Worm (Caenorhabditis elegans): ENCODE data around the gene K09E9.4.

K09E9.4 gene

DNA sequence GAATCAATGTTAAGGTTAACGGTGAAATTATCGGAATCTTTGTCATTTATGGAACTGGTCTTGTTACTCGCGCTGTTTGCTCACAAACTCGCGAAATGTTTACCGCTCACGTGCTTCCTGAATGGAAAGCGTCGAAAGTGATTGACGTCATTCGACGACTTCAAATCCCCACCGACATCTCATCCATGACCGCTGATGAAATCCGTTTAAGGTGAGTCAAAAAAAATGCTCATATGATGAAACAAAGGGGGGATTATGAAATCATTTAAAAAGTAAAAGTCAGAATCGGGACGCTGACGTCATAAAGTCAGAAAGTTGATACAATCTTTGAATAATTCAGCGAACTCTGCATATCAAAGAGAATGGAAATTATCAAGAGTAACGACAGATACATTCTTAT is 21.6 kb downstream of the K09E9.4 start (continued):
- TF ChIP-seq ets-5 (GFP tag; IDR thresholded peaks at IDR 0.05) (no peak), lin-14 (GFP tag; optimal IDR thresholded peaks at IDR 0.05) (peak; percentile 54), jun-1 (tag; optimal IDR thresholded peaks at IDR 0.05) (no peak), nhr-19 (GFP tag; conservative IDR thresholded peaks at IDR 0.05) (no peak), elt-3 (tag; optimal IDR thresholded peaks at IDR 0.05) (no peak), snu-23 (GFP tag; optimal IDR thresholded peaks at IDR 0.05) (no peak), ceh-82 (tag; optimal IDR thresholded peaks at IDR 0.05) (no peak), nhr-12 (tag; optimal IDR thresholded peaks at IDR 0.05) (no peak), fkh-4 (tag; optimal IDR thresholded peaks at IDR 0.05; ENCODE audit: borderline replicate concordance) (no peak), xbp-1 (tag; optimal IDR thresholded peaks at IDR 0.05) (no peak), nhr-77 (tag; optimal IDR thresholded peaks at IDR 0.05) (no peak), nhr-47 (tag; optimal IDR thresholded peaks at IDR 0.05) (peak; percentile 57), pax-3 (tag; optimal IDR thresholded peaks at IDR 0.05) (no peak), sptf-1 (tag; optimal IDR thresholded peaks at IDR 0.05) (no peak), lin-13 (GFP tag; optimal IDR thresholded peaks at IDR 0.05) (peak; percentile 19), nhr-28 (tag; optimal IDR thresholded peaks at IDR 0.05) (no peak), egl-27 (tag; optimal IDR thresholded peaks at IDR 0.05) (no peak), ceh-8 (GFP tag; optimal IDR thresholded peaks at IDR 0.05) (no peak), efl-1 (optimal IDR thresholded peaks at IDR 0.05) (no peak), efl-1 (GFP tag; optimal IDR thresholded peaks at IDR 0.05 in 1 of 2) (peak in 1 of 2 experiments; percentile 73), irx-1 (tag; optimal IDR thresholded peaks at IDR 0.05) (no peak), unc-30 (tag; optimal IDR thresholded peaks at IDR 0.05) (no peak), unc-130 (tag; optimal IDR thresholded peaks at IDR 0.05) (no peak), tbx-2 (tag; optimal IDR thresholded peaks at IDR 0.05) (no peak), ceh-63 (GFP tag; optimal IDR thresholded peaks at IDR 0.05) (no peak), zag-1 (tag; optimal IDR thresholded peaks at IDR 0.05) (no peak), lsy-2 (tag; optimal IDR thresholded peaks at IDR 0.05) (peak in 1 of 2 experiments; percentile 33), ztf-11 (tag; optimal IDR thresholded peaks at IDR 0.05) (no peak), elt-2 (tag; optimal IDR thresholded peaks at IDR 0.05) (no peak), hpl-2 (GFP tag; optimal IDR thresholded peaks at IDR 0.05) (no peak), F16B12.6 (tag; optimal IDR thresholded peaks at IDR 0.05) (no peak), grh-1 (GFP tag; IDR thresholded peaks at IDR 0.05) (no peak), Y116A8C.19 (tag; optimal IDR thresholded peaks at IDR 0.05; ENCODE audit: borderline replicate concordance) (no peak), sox-4 (tag; optimal IDR thresholded peaks at IDR 0.05) (no peak), C16A3.4 (tag; optimal IDR thresholded peaks at IDR 0.05) (no peak), unc-86 (tag; optimal IDR thresholded peaks at IDR 0.05) (no peak), C04F5.9 (tag; optimal IDR thresholded peaks at IDR 0.05) (no peak), nhr-11 (tag; optimal IDR thresholded peaks at IDR 0.05) (no peak), lin-39 (tag; optimal IDR thresholded peaks at IDR 0.05) (no peak), fkh-8 (tag; optimal IDR thresholded peaks at IDR 0.05) (peak; percentile 83), lin-15B (tag; optimal IDR thresholded peaks at IDR 0.05) (no peak), pqm-1 (tag; optimal IDR thresholded peaks at IDR 0.05) (no peak), nhr-237 (tag; optimal IDR thresholded peaks at IDR 0.05) (no peak)

DNA sequence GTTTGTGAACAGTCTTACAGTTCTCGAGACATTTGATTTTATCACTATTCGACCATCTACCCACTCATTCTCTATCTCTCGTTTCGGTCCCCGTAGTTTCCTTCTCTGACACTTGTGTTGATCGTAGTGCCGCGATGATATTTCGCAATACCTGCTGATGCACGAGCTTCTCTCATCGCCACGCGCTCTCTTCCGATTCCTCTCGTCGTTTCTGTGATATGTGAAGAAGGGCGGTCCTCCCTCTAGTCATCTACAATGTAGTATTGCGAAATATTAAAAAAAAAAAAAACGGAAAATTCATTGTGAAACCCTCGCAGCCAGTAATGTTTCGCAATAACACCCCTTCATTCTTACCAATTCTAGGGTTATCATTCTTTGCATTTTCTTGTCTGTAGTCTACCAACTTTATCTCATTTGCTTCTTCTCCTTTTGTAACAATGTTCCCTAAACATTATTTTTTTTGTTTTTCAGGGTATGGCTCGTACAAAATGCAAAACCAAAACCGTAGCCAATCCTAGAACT is 22.7 kb downstream of the K09E9.4 start, which contains the start of gene nipi-3:
Gene nipi-3, plus strand, starts transcription at position 472 of the 522 bp plus-strand sequence.
- TF ChIP-seq ces-1 (GFP tag; optimal IDR thresholded peaks at IDR 0.05) (no peak), fkh-4 (tag; optimal IDR thresholded peaks at IDR 0.05; ENCODE audit: borderline replicate concordance) (no peak), isw-1 (GFP tag; IDR thresholded peaks at IDR 0.05) (peak; percentile 77), mep-1 (tag; optimal IDR thresholded peaks at IDR 0.05) (peak; percentile 94), nhr-85 (tag) (peak; percentile 93), grh-1 (GFP tag; IDR thresholded peaks at IDR 0.05) (peak; percentile 39), lin-39 (tag; optimal IDR thresholded peaks at IDR 0.05) (peak; percentile 19), skn-1 (tag; optimal IDR thresholded peaks at IDR 0.05) (peak; percentile 98), blmp-1 (tag; optimal IDR thresholded peaks at IDR 0.05) (peak; percentile 43), lin-14 (GFP tag; optimal IDR thresholded peaks at IDR 0.05) (peak; percentile 98), nhr-11 (tag; optimal IDR thresholded peaks at IDR 0.05) (peak; percentile 92), nhr-76 (tag; optimal IDR thresholded peaks at IDR 0.05) (no peak), aha-1 (tag; optimal IDR thresholded peaks at IDR 0.05) (no peak), unc-62 (GFP tag; optimal IDR thresholded peaks at IDR 0.05) (no peak), nhr-90 (tag; optimal IDR thresholded peaks at IDR 0.05; ENCODE audit: poor library complexity) (peak; percentile 92), unc-86 (tag; optimal IDR thresholded peaks at IDR 0.05) (peak; percentile 62), nhr-237 (tag; optimal IDR thresholded peaks at IDR 0.05) (peak; percentile 95), ets-5 (GFP tag; IDR thresholded peaks at IDR 0.05) (no peak), ama-1 (optimal IDR thresholded peaks at IDR 0.05) (no peak), nhr-20 (tag; optimal IDR thresholded peaks at IDR 0.05) (peak; percentile 99), ztf-11 (tag; optimal IDR thresholded peaks at IDR 0.05) (no peak)
